Fruit fly (Drosophila melanogaster): Measurements from ENCODE around the gene CG43182.

Gene CG43182

DNA sequence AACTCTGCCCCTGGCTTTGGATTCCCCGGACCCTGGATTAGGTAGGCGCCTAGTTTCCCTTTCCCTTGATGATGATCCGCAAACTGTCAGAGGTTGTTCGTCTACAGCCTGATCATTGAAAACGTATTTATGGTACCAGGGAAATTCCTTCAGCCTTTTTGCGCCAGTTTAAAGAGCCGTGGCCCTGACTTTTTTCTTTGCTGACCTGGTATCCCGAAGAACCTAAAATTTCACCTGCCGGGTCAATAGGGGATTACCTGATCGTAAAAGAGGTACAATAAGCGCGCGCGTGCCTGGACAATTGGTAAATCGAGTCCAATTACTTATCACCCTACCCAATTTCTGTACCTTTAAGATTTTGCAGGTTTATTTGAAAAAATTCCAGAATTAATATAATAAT, 46.9 kb downstream of the CG43182 start:
- TF ChIP-seq CG34376 (GFP tag; optimal IDR thresholded peaks at IDR 0.05) (no peak), zen (tag; optimal IDR thresholded peaks at IDR 0.05) (peak; percentile 23), tll (GFP tag; optimal IDR thresholded peaks at IDR 0.05) (peak in 1 of 2 experiments; percentile 83), CG8359 (GFP tag; optimal IDR thresholded peaks at IDR 0.05; ENCODE audit: borderline replicate concordance) (no peak), cad (GFP tag; optimal IDR thresholded peaks at IDR 0.05) (peak; percentile 82), CG15479 (GFP tag; optimal IDR thresholded peaks at IDR 0.05) (peak; percentile 65), gfzf (GFP tag; optimal IDR thresholded peaks at IDR 0.05) (no peak), Sry-δ (GFP tag; optimal IDR thresholded peaks at IDR 0.05) (no peak), Ets65A (GFP tag) (no peak), CG1024 (GFP tag; IDR thresholded peaks at IDR 0.05) (no peak), sens (GFP tag) (no peak), sisA (GFP tag; IDR thresholded peaks at IDR 0.05) (no peak), ac (GFP tag; optimal IDR thresholded peaks at IDR 0.05) (peak; percentile 67), Eip74EF (GFP tag; optimal IDR thresholded peaks at IDR 0.05) (no peak), nom (GFP tag; optimal IDR thresholded peaks at IDR 0.05) (no peak), Elba2 (GFP tag; optimal IDR thresholded peaks at IDR 0.05) (peak; percentile 68), HLHmδ (GFP tag; optimal IDR thresholded peaks at IDR 0.05) (no peak), CG11560 (tag; IDR thresholded peaks at IDR 0.05) (no peak), p53 (GFP tag; optimal IDR thresholded peaks at IDR 0.05) (no peak), chn (GFP tag; optimal IDR thresholded peaks at IDR 0.05) (no peak), trem (tag; optimal IDR thresholded peaks at IDR 0.05) (no peak), eve (GFP tag; optimal IDR thresholded peaks at IDR 0.05) (no peak), pzg (GFP tag; optimal IDR thresholded peaks at IDR 0.05) (no peak), lov (optimal IDR thresholded peaks at IDR 0.05) (no peak), lov (GFP tag; IDR thresholded peaks at IDR 0.05) (no peak), Scr (GFP tag; IDR thresholded peaks at IDR 0.05; ENCODE audit: partially characterized antibody) (no peak), CG11247 (GFP tag; IDR thresholded peaks at IDR 0.05) (no peak), CG4707 (GFP tag; optimal IDR thresholded peaks at IDR 0.05) (no peak), CG2120 (GFP tag; optimal IDR thresholded peaks at IDR 0.05) (no peak), CG8765 (GFP tag; IDR thresholded peaks at IDR 0.05) (no peak), sd (tag; optimal IDR thresholded peaks at IDR 0.05) (no peak), ATbp (GFP tag; optimal IDR thresholded peaks at IDR 0.05) (no peak), CG18619 (GFP tag; optimal IDR thresholded peaks at IDR 0.05) (no peak)
